Worm (Caenorhabditis elegans) whole organism, late embryonic: ENCODE results near the gene C47E8.4.

Experiments used
- F13H6.1 ChIP-seq: sonication (generic microtip); optimal IDR thresholded peaks from 2 replicates; lab custom pipeline; 2016; ENCODE audit warnings: missing genetic modification characterization, missing compliant biosample characterization
- mec-3 ChIP-seq: sonication (generic microtip); optimal IDR thresholded peaks from 2 replicates; lab custom pipeline; 2016; ENCODE audit warnings: borderline replicate concordance, missing genetic modification characterization, missing compliant biosample characterization
- pat-9 ChIP-seq: fragments of 200-800 bp; sonication (Bioruptor generic); optimal IDR thresholded peaks from 2 replicates; lab custom pipeline; 2018; ENCODE audit warnings: mild to moderate bottlenecking, missing genetic modification characterization, moderate library complexity, missing compliant biosample characterization
- pha-4 ChIP-seq: fragments of 150-350 bp; optimal IDR thresholded peaks from 2 replicates; lab custom pipeline; 2018; ENCODE audit warnings: missing biosample characterization, missing genetic modification reagents, missing genetic modification characterization
- sox-2 ChIP-seq: fragments of 200-800 bp; sonication (Bioruptor generic); IDR thresholded peaks from 2 replicates; pipeline ENCODE4 v1.3.6; 2022; ENCODE audit warnings: missing genetic modification reagents, missing genetic modification characterization, missing compliant biosample characterization

DNA sequence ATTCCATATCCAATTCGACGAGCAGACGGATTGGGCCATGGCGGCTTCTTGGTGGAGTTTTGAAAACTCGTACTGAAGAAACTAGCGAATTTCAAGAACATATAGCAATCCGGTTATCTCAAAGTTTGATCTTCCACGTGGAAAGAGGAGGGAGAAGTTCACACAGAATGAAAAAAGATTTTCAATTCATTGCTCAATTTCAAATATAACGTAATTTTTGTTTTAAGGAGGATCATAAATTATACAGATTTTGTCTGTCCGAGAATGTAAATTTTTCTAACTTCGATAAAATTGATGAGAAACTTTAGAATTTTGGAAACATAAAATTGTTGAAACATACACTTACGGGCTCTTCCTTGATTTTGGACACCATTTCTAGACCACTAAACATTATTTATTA is 43.5 kb upstream of the C47E8.4 start, which contains the start of gene Y50E8A.2:
- TF ChIP-seq F13H6.1 (tag; lab: Kevin White, UChicago) (no peak), sox-2 (GFP tag; lab: Robert Waterston, UW) (no peak), pha-4 (tag; lab: Kevin White, UChicago) (no peak), mec-3 (no peak), pat-9 (tag; lab: Kevin White, UChicago) (no peak)
